Fruit fly (Drosophila melanogaster) whole organism, wandering third instar larva: Measurements from ENCODE around the gene CG15864.

Source experiments
- Abd-B ChIP-seq: fragments of >200 bp; optimal IDR thresholded peaks from 2 replicates; lab custom pipeline; 2017; ENCODE audit warnings: missing biosample characterization, missing genetic modification characterization
- CG32264 ChIP-seq: fragments of 200-800 bp; sonication (Bioruptor generic); optimal IDR thresholded peaks from 2 replicates; lab custom pipeline; 2016; ENCODE audit warnings: missing biosample characterization, missing genetic modification characterization
- CrebA ChIP-seq: fragments of 200-800 bp; sonication (Bioruptor generic); optimal IDR thresholded peaks from 2 replicates; lab custom pipeline; 2016; ENCODE audit warnings: missing biosample characterization, mild to moderate bottlenecking, missing genetic modification characterization, borderline replicate concordance
- Dfd ChIP-seq: fragments of >200 bp; optimal IDR thresholded peaks from 2 replicates; lab custom pipeline; 2017; ENCODE audit warnings: missing biosample characterization, missing genetic modification characterization
- Dif ChIP-seq: fragments of 200-275, 200-300 bp; sonication (Bioruptor generic); optimal IDR thresholded peaks from 2 replicates; lab custom pipeline; 2018; ENCODE audit warnings: missing biosample characterization, missing genetic modification characterization; ENCODE audit not compliant: partially characterized antibody
- HLH106 ChIP-seq: fragments of 200-800 bp; optimal IDR thresholded peaks from 3 replicates; lab custom pipeline; 2019; ENCODE audit warnings: missing biosample characterization, mild to moderate bottlenecking, missing genetic modification characterization, moderate library complexity
- Hnf4 ChIP-seq: fragments of 200-800 bp; sonication (Bioruptor generic); optimal IDR thresholded peaks from 2 replicates; lab custom pipeline; 2016; ENCODE audit warnings: missing biosample characterization, mild to moderate bottlenecking, missing genetic modification characterization
- Hr78 ChIP-seq: fragments of >200 bp; optimal IDR thresholded peaks from 2 replicates; lab custom pipeline; 2017; ENCODE audit warnings: missing biosample characterization, missing genetic modification characterization
- Jra ChIP-seq: sonication (Bioruptor generic); optimal IDR thresholded peaks from 2 replicates; lab custom pipeline; 2016; ENCODE audit warnings: missing biosample characterization, missing genetic modification characterization
- Mio ChIP-seq: sonication (Bioruptor generic); optimal IDR thresholded peaks from 2 replicates; lab custom pipeline; 2016; ENCODE audit warnings: missing biosample characterization, missing genetic modification characterization
- Myc ChIP-seq: fragments of >200 bp; optimal IDR thresholded peaks from 2 replicates; lab custom pipeline; 2017
- N ChIP-seq: fragments of >200 bp; optimal IDR thresholded peaks from 2 replicates; lab custom pipeline; 2018; ENCODE audit warnings: missing biosample characterization, missing external identifiers, missing genetic modification characterization
- OdsH ChIP-seq: fragments of 200-800 bp; sonication (Bioruptor generic); optimal IDR thresholded peaks from 2 replicates; lab custom pipeline; 2016; ENCODE audit warnings: missing biosample characterization, mild to moderate bottlenecking, missing genetic modification characterization
- Rel ChIP-seq, 2 experiments: fragments of 200-800 bp; sonication (Bioruptor generic) in 1 of 2; optimal IDR thresholded peaks; 2 replicates in 1 of 2; 3 replicates in 1 of 2; lab custom pipeline; 2016 to 2019; ENCODE audit warnings: mild to moderate bottlenecking in 2 of 2, missing biosample characterization in 2 of 2, missing genetic modification characterization in 2 of 2, moderate library complexity in 1 of 2
- Sp1 ChIP-seq: fragments of 200-800 bp; sonication (Bioruptor generic); optimal IDR thresholded peaks from 3 replicates; lab custom pipeline; 2019; ENCODE audit warnings: missing biosample characterization, mild to moderate bottlenecking, missing genetic modification characterization, moderate library complexity
- Vsx2 ChIP-seq: fragments of 200-300, 225-300 bp; sonication (Bioruptor generic); optimal IDR thresholded peaks from 2 replicates; lab custom pipeline; 2018; ENCODE audit warnings: missing biosample characterization, missing genetic modification characterization; ENCODE audit not compliant: partially characterized antibody
- br ChIP-seq: fragments of 200-800 bp; sonication (Bioruptor generic); optimal IDR thresholded peaks from 2 replicates; lab custom pipeline; 2016; ENCODE audit warnings: missing biosample characterization, missing genetic modification characterization
- brk ChIP-seq: fragments of 200-800 bp; sonication (Bioruptor generic); optimal IDR thresholded peaks from 2 replicates; lab custom pipeline; 2016; ENCODE audit warnings: missing biosample characterization, mild to moderate bottlenecking, missing genetic modification characterization
- dmrt93B ChIP-seq: fragments of 200-800 bp; sonication (Bioruptor generic); optimal IDR thresholded peaks from 2 replicates; lab custom pipeline; 2018; ENCODE audit warnings: missing biosample characterization, mild to moderate bottlenecking, missing genetic modification characterization
- dsf ChIP-seq: sonication (Bioruptor generic); optimal IDR thresholded peaks from 2 replicates; lab custom pipeline; 2016; ENCODE audit warnings: missing biosample characterization, missing genetic modification characterization, borderline replicate concordance
- fru ChIP-seq: fragments of 200-800 bp; sonication (Bioruptor generic); optimal IDR thresholded peaks from 3 replicates; lab custom pipeline; 2016; ENCODE audit warnings: missing biosample characterization, mild to moderate bottlenecking, missing genetic modification characterization
- h ChIP-seq: fragments of 200-800 bp; sonication (Bioruptor generic); optimal IDR thresholded peaks from 3 replicates; lab custom pipeline; 2016; ENCODE audit warnings: missing biosample characterization, mild to moderate bottlenecking, missing genetic modification characterization
- lola ChIP-seq: fragments of >200 bp; optimal IDR thresholded peaks from 2 replicates; lab custom pipeline; 2017; ENCODE audit warnings: missing biosample characterization, missing genetic modification characterization
- pan ChIP-seq: fragments of >200 bp; optimal IDR thresholded peaks from 2 replicates; lab custom pipeline; 2017
- psq ChIP-seq: fragments of 200-800 bp; sonication (Bioruptor generic); optimal IDR thresholded peaks from 3 replicates; lab custom pipeline; 2017; ENCODE audit warnings: missing biosample characterization, mild to moderate bottlenecking, missing genetic modification characterization, moderate library complexity
- sage ChIP-seq: fragments of 200-800 bp; sonication (Bioruptor generic); optimal IDR thresholded peaks from 2 replicates; lab custom pipeline; 2016; ENCODE audit warnings: missing biosample characterization, mild to moderate bottlenecking, missing genetic modification characterization
- sv ChIP-seq: fragments of 200-800 bp; sonication (Bioruptor generic); optimal IDR thresholded peaks from 3 replicates; lab custom pipeline; 2016; ENCODE audit warnings: missing biosample characterization, missing genetic modification characterization
- tai ChIP-seq: sonication (Bioruptor generic); optimal IDR thresholded peaks from 2 replicates; lab custom pipeline; 2016; ENCODE audit warnings: missing biosample characterization, missing genetic modification characterization
- usp ChIP-seq: fragments of >200 bp; optimal IDR thresholded peaks from 2 replicates; lab custom pipeline; 2017; ENCODE audit warnings: missing biosample characterization, missing genetic modification characterization

The CG15864 gene

DNA sequence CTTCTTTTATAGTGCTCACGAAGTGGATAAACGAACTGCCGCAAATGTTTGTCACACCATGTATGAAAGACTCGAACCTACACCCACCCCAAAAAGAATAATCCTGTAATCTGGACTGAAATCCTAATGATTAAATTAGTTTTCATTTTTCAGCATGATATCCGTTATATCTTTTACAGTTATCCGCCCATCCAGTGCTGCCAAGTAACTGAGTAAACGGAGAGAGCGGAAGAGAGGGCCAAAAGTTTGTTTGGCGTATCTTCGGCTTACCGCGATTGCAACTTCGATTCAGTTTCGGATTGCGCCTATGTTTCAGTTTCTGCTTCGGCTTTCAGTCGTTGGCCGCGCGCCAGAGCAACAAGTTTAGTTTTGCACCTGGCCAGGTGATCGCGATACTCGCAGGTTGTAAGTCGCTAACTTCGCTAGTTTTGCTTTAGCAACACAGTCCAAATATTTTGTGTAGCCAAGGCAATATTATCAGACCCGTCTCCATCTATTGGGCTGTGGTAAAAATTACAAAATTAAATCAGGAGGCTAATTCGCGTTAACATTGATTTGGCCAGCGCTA is 2.0 kb downstream of the CG15864 start, which contains the start of gene mtg:
TSS of gene mtg (plus strand) at position 332 of the 568 bp plus-strand sequence.
- no peak for TF ChIP-seq dmrt93B
- TF ChIP-seq h (GFP tag; lab: Kevin White, UChicago) = no peak
- TF ChIP-seq Dfd (GFP tag; lab: Kevin White, UChicago) = no peak
- TF ChIP-seq CrebA (GFP tag; lab: Kevin White, UChicago) = no peak
- TF ChIP-seq dsf (GFP tag; lab: Kevin White, UChicago) = no peak
- TF ChIP-seq lola (GFP tag; lab: Kevin White, UChicago) = no peak
- TF ChIP-seq fru = no peak
- TF ChIP-seq pan (lab: Kevin White, UChicago) = no peak
- no peak for TF ChIP-seq CG32264 (GFP tag; lab: Kevin White, UChicago)

- TF ChIP-seq Rel (GFP tag; optimal IDR thresholded peaks at IDR 0.05; lab: Kevin White, UChicago) = no peak
- TF ChIP-seq Rel (tag; optimal IDR thresholded peaks at IDR 0.05; lab: Kevin White, UChicago) = no peak
Observed at dm6 chr3R:8251532-8251931, 3.3 kb downstream of the CG15864 start.

DNA sequence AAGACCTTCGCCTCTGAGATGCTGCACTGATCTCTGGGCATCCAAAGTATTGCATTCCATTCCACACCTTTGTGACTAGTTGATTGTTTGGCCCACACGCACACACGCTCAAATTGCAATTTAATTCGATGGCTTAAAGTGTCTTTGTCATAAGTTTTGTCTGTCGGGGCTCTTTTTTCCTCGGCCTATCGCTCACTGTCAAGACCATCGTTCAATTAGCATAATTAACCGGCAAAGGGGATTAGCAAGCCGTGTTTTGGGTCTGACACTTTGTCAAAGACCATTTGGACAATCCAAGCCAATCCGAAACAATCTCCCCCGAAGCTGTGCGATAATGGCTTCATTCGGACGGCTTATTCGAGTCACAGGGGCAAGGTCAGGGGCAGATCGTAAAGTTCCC is 6.1 kb downstream of the CG15864 start:
- TF ChIP-seq Sp1 (GFP tag; lab: Kevin White, UChicago) = no peak
- no peak for TF ChIP-seq fru
- no peak for TF ChIP-seq dsf (GFP tag; lab: Kevin White, UChicago)
- TF ChIP-seq CG32264 (GFP tag; lab: Kevin White, UChicago) = no peak
- no peak for TF ChIP-seq Dif (GFP tag; lab: Kevin White, UChicago)
- no peak for TF ChIP-seq Myc (lab: Kevin White, UChicago)
- no peak for TF ChIP-seq usp
- TF ChIP-seq lola (GFP tag; lab: Kevin White, UChicago) = no peak
- TF ChIP-seq CrebA (GFP tag; lab: Kevin White, UChicago) = no peak
- TF ChIP-seq Abd-B = no peak
- no peak for TF ChIP-seq h (GFP tag; lab: Kevin White, UChicago)
- TF ChIP-seq sv (GFP tag; lab: Kevin White, UChicago) = no peak
- no peak for TF ChIP-seq Hr78 (GFP tag; lab: Kevin White, UChicago)
- no peak for TF ChIP-seq Hnf4 (GFP tag; lab: Kevin White, UChicago)
- TF ChIP-seq OdsH (GFP tag; lab: Kevin White, UChicago) = no peak
- TF ChIP-seq Dfd (GFP tag; lab: Kevin White, UChicago) = no peak
- no peak for TF ChIP-seq Mio (GFP tag; lab: Kevin White, UChicago)

- TF ChIP-seq Dif (GFP tag; lab: Kevin White, UChicago) (no peak), Jra (GFP tag; lab: Kevin White, UChicago) (no peak), Dfd (GFP tag; lab: Kevin White, UChicago) (no peak), Myc (lab: Kevin White, UChicago) (no peak), Vsx2 (GFP tag; lab: Kevin White, UChicago) (no peak), psq (GFP tag; lab: Kevin White, UChicago) (no peak), HLH106 (tag; lab: Kevin White, UChicago) (no peak), brk (GFP tag; lab: Kevin White, UChicago) (no peak), tai (GFP tag; lab: Kevin White, UChicago) (no peak), h (GFP tag; lab: Kevin White, UChicago) (no peak), sv (GFP tag; lab: Kevin White, UChicago) (no peak), CrebA (GFP tag; lab: Kevin White, UChicago) (no peak), dmrt93B (no peak), Rel (GFP tag; optimal IDR thresholded peaks at IDR 0.05; lab: Kevin White, UChicago) (no peak), Rel (tag; optimal IDR thresholded peaks at IDR 0.05; lab: Kevin White, UChicago) (no peak), sage (GFP tag; lab: Kevin White, UChicago) (no peak), br (GFP tag; lab: Kevin White, UChicago) (no peak), Hnf4 (GFP tag; lab: Kevin White, UChicago) (no peak), N (GFP tag; lab: Kevin White, UChicago) (no peak)
Observed at dm6 chr3R:8256040-8256439, 7.8 kb downstream of the CG15864 start.

DNA sequence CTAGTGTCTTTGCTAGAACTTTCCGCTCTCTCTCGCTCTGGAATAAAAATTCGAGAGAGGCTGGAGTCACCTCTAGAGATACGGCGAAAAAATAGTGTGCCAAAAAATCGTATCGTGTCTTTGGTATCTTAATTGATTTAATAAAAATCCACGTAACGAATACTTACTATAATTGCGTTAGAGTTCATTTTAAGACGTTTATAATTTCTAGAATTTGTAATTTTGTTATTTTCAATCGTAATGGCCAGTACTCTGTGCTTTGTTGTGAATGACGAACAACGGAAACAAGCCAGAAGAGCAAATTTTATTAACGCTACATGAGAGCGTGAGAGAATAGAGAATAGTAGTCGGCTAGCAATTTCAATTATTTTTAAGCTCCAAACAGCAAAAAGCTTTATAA is 13.4 kb downstream of the CG15864 start:
- TF ChIP-seq Vsx2 (GFP tag; lab: Kevin White, UChicago) (peak; percentile 17), dsf (GFP tag; lab: Kevin White, UChicago) (no peak)
